Fruit fly (Drosophila melanogaster): ENCODE measurements around the gene CG43074.

The CG43074 gene

dm6 chr3L:3471174-3471573 lies 13.3 kb downstream of the CG43074 start, which contains the start of gene CG14971 (continued):
- TF ChIP-seq Sry-β (GFP tag; optimal IDR thresholded peaks at IDR 0.05) (peak; percentile 99), Dbx (GFP tag; IDR thresholded peaks at IDR 0.05) (peak; percentile 46; the same call in 2 of the 3 replicates), ham (GFP tag; IDR thresholded peaks at IDR 0.05) (no peak), croc (GFP tag; conservative IDR thresholded peaks at IDR 0.05) (no peak), pum (GFP tag; optimal IDR thresholded peaks at IDR 0.05) (peak; percentile 30), Asciz (GFP tag; optimal IDR thresholded peaks at IDR 0.05) (no peak), sug (tag; optimal IDR thresholded peaks at IDR 0.05) (peak; percentile 61), H15 (GFP tag; IDR thresholded peaks at IDR 0.05) (no peak), bcd (GFP tag; optimal IDR thresholded peaks at IDR 0.05) (peak; percentile 9), dpn (GFP tag; optimal IDR thresholded peaks at IDR 0.05) (peak in 1 of 2 experiments; percentile 48), CG10565 (GFP tag; optimal IDR thresholded peaks at IDR 0.05) (no peak), CG33213 (GFP tag; optimal IDR thresholded peaks at IDR 0.05) (peak; percentile 37), unpg (GFP tag; optimal IDR thresholded peaks at IDR 0.05) (no peak), klu (GFP tag; IDR thresholded peaks at IDR 0.05) (peak; percentile 91), ems (GFP tag; optimal IDR thresholded peaks at IDR 0.05) (peak; percentile 44), CG15073 (GFP tag; optimal IDR thresholded peaks at IDR 0.05) (no peak), ewg (GFP tag; optimal IDR thresholded peaks at IDR 0.05) (no peak), CG15696 (tag; optimal IDR thresholded peaks at IDR 0.05) (peak; percentile 19), HLH54F (GFP tag; optimal IDR thresholded peaks at IDR 0.05) (peak; percentile 63), zfh2 (GFP tag; optimal IDR thresholded peaks at IDR 0.05) (peak; percentile 59), inv (GFP tag; IDR thresholded peaks at IDR 0.05; ENCODE audit: partially characterized antibody) (peak; percentile 76), Meics (GFP tag; optimal IDR thresholded peaks at IDR 0.05) (peak; percentile 43), Ptx1 (GFP tag; IDR thresholded peaks at IDR 0.05) (peak; percentile 41), CG9797 (GFP tag; optimal IDR thresholded peaks at IDR 0.05) (peak; percentile 38), en (GFP tag; optimal IDR thresholded peaks at IDR 0.05) (no peak), slou (GFP tag; optimal IDR thresholded peaks at IDR 0.05) (peak; percentile 53), trem (tag; optimal IDR thresholded peaks at IDR 0.05) (peak; percentile 59), CG1647 (GFP tag; optimal IDR thresholded peaks at IDR 0.05) (no peak), CG8281 (tag; optimal IDR thresholded peaks at IDR 0.05) (no peak), MESR4 (GFP tag; optimal IDR thresholded peaks at IDR 0.05) (peak; percentile 61), Scr (GFP tag; IDR thresholded peaks at IDR 0.05; ENCODE audit: partially characterized antibody) (peak; percentile 83), CG32772 (GFP tag; IDR thresholded peaks at IDR 0.05) (no peak), jigr1 (GFP tag; IDR thresholded peaks at IDR 0.05) (no peak), CG15011 (GFP tag; optimal IDR thresholded peaks at IDR 0.05) (no peak), Bgb (GFP tag; IDR thresholded peaks at IDR 0.05; ENCODE audit: partially characterized antibody) (peak; percentile 91), repo (GFP tag; optimal IDR thresholded peaks at IDR 0.05) (peak; percentile 30), CG17802 (tag; optimal IDR thresholded peaks at IDR 0.05) (no peak), CG12744 (GFP tag; optimal IDR thresholded peaks at IDR 0.05) (no peak), CG2875 (GFP tag; optimal IDR thresholded peaks at IDR 0.05) (no peak), Dfd (GFP tag; optimal IDR thresholded peaks at IDR 0.05) (no peak), fu2 (GFP tag; optimal IDR thresholded peaks at IDR 0.05) (peak; percentile 38), CG9932 (GFP tag; IDR thresholded peaks at IDR 0.05) (peak; percentile 73), gcm2 (GFP tag; optimal IDR thresholded peaks at IDR 0.05) (peak; percentile 41), CG31224 (GFP tag; IDR thresholded peaks at IDR 0.05) (no peak), CG4820 (GFP tag; optimal IDR thresholded peaks at IDR 0.05) (no peak), fd3F (GFP tag; optimal IDR thresholded peaks at IDR 0.05) (no peak), CG15601 (tag; optimal IDR thresholded peaks at IDR 0.05) (peak; percentile 28), CG4282 (GFP tag; optimal IDR thresholded peaks at IDR 0.05) (no peak), Taf1 (GFP tag; IDR thresholded peaks at IDR 0.05) (no peak), Lim3 (GFP tag; IDR thresholded peaks at IDR 0.05) (no peak), BEAF-32 (GFP tag; optimal IDR thresholded peaks at IDR 0.05) (peak; percentile 89), pnt (GFP tag; optimal IDR thresholded peaks at IDR 0.05) (no peak)
